Worm (Caenorhabditis elegans) whole organism, mixed stage, embryonic: Measurements from ENCODE around the gene gars-1.

Source experiments
- M03D4.4 ChIP-seq: sonication (generic microtip); optimal IDR thresholded peaks from 2 replicates; lab custom pipeline; 2017; ENCODE audit warnings: mild to moderate bottlenecking, missing genetic modification characterization, missing compliant biosample characterization
- mab-5 ChIP-seq: fragments of 150-350 bp; optimal IDR thresholded peaks from 2 replicates; lab custom pipeline; 2014; ENCODE audit warnings: missing biosample characterization, missing genetic modification characterization
- snpc-4 ChIP-seq: fragments of 150-350 bp; optimal IDR thresholded peaks from 2 replicates; lab custom pipeline; 2014; ENCODE audit warnings: missing biosample characterization, missing genetic modification characterization
- unc-62 ChIP-seq: fragments of 150-350 bp; optimal IDR thresholded peaks from 2 replicates; lab custom pipeline; 2014; ENCODE audit warnings: missing biosample characterization, missing genetic modification reagents, missing genetic modification characterization

- no peak for TF ChIP-seq snpc-4 (tag; lab: Kevin White, UChicago)
- no peak for TF ChIP-seq unc-62
- TF ChIP-seq mab-5 (tag; lab: Kevin White, UChicago) = no peak
- TF ChIP-seq M03D4.4 (tag; lab: Kevin White, UChicago) = no peak
Observed at ce11 chrIII:5141935-5142334, 21.5 kb downstream of the gars-1 start.
